Fruit fly (Drosophila melanogaster) whole organism, embryonic: ENCODE data around the gene ida.

ENCODE experiments used
- Antp ChIP-seq: fragments of 200-800 bp; sonication (Bioruptor generic); optimal IDR thresholded peaks from 3 replicates; lab custom pipeline; 2016; ENCODE audit warnings: missing biosample characterization, missing genetic modification characterization
- Bteb2 ChIP-seq: fragments of 200-800 bp; sonication (Bioruptor generic); optimal IDR thresholded peaks from 2 replicates; lab custom pipeline; 2016; ENCODE audit warnings: missing biosample characterization, missing genetic modification characterization
- CG10274 ChIP-seq: fragments of 200-800 bp; sonication (Bioruptor generic); optimal IDR thresholded peaks from 3 replicates; lab custom pipeline; 2017; ENCODE audit warnings: missing biosample characterization, mild to moderate bottlenecking, missing genetic modification characterization
- CG11723 ChIP-seq: fragments of 200-800 bp; sonication (Bioruptor generic); optimal IDR thresholded peaks from 2 replicates; lab custom pipeline; 2017; ENCODE audit warnings: missing biosample characterization, mild to moderate bottlenecking, missing genetic modification characterization
- CG12299 ChIP-seq: fragments of 200-800 bp; sonication (Bioruptor generic); optimal IDR thresholded peaks from 2 replicates; lab custom pipeline; 2018; ENCODE audit warnings: missing biosample characterization, mild to moderate bottlenecking, missing genetic modification characterization
- CG12942 ChIP-seq: fragments of 200-800 bp; sonication (Bioruptor generic); optimal IDR thresholded peaks from 3 replicates; lab custom pipeline; 2016; ENCODE audit warnings: missing biosample characterization, missing genetic modification characterization
- CG13296 ChIP-seq: fragments of 200-800 bp; sonication (Bioruptor generic); optimal IDR thresholded peaks from 3 replicates; lab custom pipeline; 2018; ENCODE audit warnings: missing biosample characterization, mild to moderate bottlenecking, missing genetic modification characterization
- CG13424 ChIP-seq: fragments of 200-800 bp; sonication (Bioruptor generic); optimal IDR thresholded peaks from 2 replicates; lab custom pipeline; 2019; ENCODE audit warnings: missing biosample characterization, mild to moderate bottlenecking, missing genetic modification characterization, moderate library complexity
- CG1603 ChIP-seq: fragments of 200-800 bp; sonication (Bioruptor generic); optimal IDR thresholded peaks from 2 replicates; lab custom pipeline; 2019; ENCODE audit warnings: missing biosample characterization, mild to moderate bottlenecking, missing genetic modification characterization, moderate library complexity
- CG17612 ChIP-seq: fragments of 200-800 bp; sonication (Bioruptor generic); IDR thresholded peaks from 2 replicates; pipeline ENCODE4 v1.3.6; 2022; ENCODE audit warnings: missing biosample characterization, missing genetic modification characterization
- CG33213 ChIP-seq: fragments of 200-800 bp; sonication (Bioruptor generic); optimal IDR thresholded peaks from 3 replicates; lab custom pipeline; 2016; ENCODE audit warnings: missing biosample characterization, missing genetic modification characterization
- CG3838 ChIP-seq: fragments of 200-800 bp; sonication (Bioruptor generic); optimal IDR thresholded peaks from 3 replicates; lab custom pipeline; 2016; ENCODE audit warnings: missing biosample characterization, missing genetic modification characterization
- CG3995 ChIP-seq: fragments of 200-800 bp; sonication (Bioruptor generic); optimal IDR thresholded peaks from 3 replicates; lab custom pipeline; 2016; ENCODE audit warnings: missing biosample characterization, missing genetic modification characterization
- CG4617 ChIP-seq: fragments of 200-800 bp; sonication (Bioruptor generic); optimal IDR thresholded peaks from 3 replicates; lab custom pipeline; 2016; ENCODE audit warnings: missing biosample characterization, missing genetic modification characterization, borderline replicate concordance
- CG4820 ChIP-seq: fragments of 200-800 bp; sonication (Bioruptor generic); optimal IDR thresholded peaks from 3 replicates; lab custom pipeline; 2016; ENCODE audit warnings: missing biosample characterization, missing genetic modification characterization
- CG6175 ChIP-seq: fragments of 200-800 bp; sonication (Bioruptor generic); IDR thresholded peaks from 3 replicates; pipeline ENCODE4 v1.3.6; 2022; ENCODE audit warnings: missing biosample characterization, missing genetic modification characterization
- CG6654 ChIP-seq: fragments of 200-800 bp; sonication (Bioruptor generic); optimal IDR thresholded peaks from 2 replicates; lab custom pipeline; 2017; ENCODE audit warnings: missing biosample characterization, mild to moderate bottlenecking, missing genetic modification characterization
- CG6683 ChIP-seq: fragments of 200-800 bp; sonication (Bioruptor generic); optimal IDR thresholded peaks from 2 replicates; lab custom pipeline; 2017; ENCODE audit warnings: missing biosample characterization, mild to moderate bottlenecking, missing genetic modification characterization, missing genetic modification reagents
- CG6689 ChIP-seq: fragments of 200-800 bp; sonication (Bioruptor generic); IDR thresholded peaks from 2 replicates; pipeline ENCODE4 v1.3.6; 2022; ENCODE audit warnings: missing biosample characterization, missing genetic modification characterization
- CG7372 ChIP-seq: fragments of 200-800 bp; sonication (Bioruptor generic); IDR thresholded peaks from 2 replicates; pipeline ENCODE4 v1.3.6; 2022; ENCODE audit warnings: missing biosample characterization, missing genetic modification characterization
- CG7963 ChIP-seq: fragments of 200-800 bp; sonication (Bioruptor generic); IDR thresholded peaks from 3 replicates; pipeline ENCODE4 v1.3.6; 2022; ENCODE audit warnings: missing biosample characterization, missing genetic modification characterization; ENCODE audit not compliant: partially characterized antibody
- CTCF ChIP-seq: fragments of 200-800 bp; sonication (Bioruptor generic); optimal IDR thresholded peaks from 2 replicates; lab custom pipeline; 2017; ENCODE audit warnings: missing biosample characterization, mild to moderate bottlenecking, missing genetic modification characterization, moderate library complexity
- Dbx ChIP-seq: fragments of 200-800 bp; sonication (Bioruptor generic); IDR thresholded peaks from 3 replicates; pipeline ENCODE4 v1.3.6; 2022; ENCODE audit warnings: missing biosample characterization, missing genetic modification characterization
- Deaf1 ChIP-seq: fragments of 200-800 bp; optimal IDR thresholded peaks from 3 replicates; lab custom pipeline; 2019; ENCODE audit warnings: missing biosample characterization, mild to moderate bottlenecking, missing genetic modification characterization, moderate library complexity
- Ets65A ChIP-seq: fragments of 200-800 bp; sonication (Bioruptor generic); peaks from one replicate; lab custom pipeline; 2016; ENCODE audit warnings: missing biosample characterization, missing genetic modification characterization
- Fer1 ChIP-seq: fragments of 200-800 bp; sonication (Bioruptor generic); optimal IDR thresholded peaks from 2 replicates; lab custom pipeline; 2017; ENCODE audit warnings: missing biosample characterization, mild to moderate bottlenecking, missing genetic modification characterization
- Hsf ChIP-seq: fragments of 200-800 bp; sonication (Bioruptor generic); optimal IDR thresholded peaks from 3 replicates; lab custom pipeline; 2016; ENCODE audit warnings: missing biosample characterization, missing genetic modification characterization
- Jarid2 ChIP-seq: fragments of 200-800 bp; sonication (Bioruptor generic); optimal IDR thresholded peaks from 3 replicates; lab custom pipeline; 2017; ENCODE audit warnings: mild to moderate bottlenecking, missing biosample characterization, missing genetic modification reagents, missing genetic modification characterization
- Med ChIP-seq: fragments of 200-800 bp; sonication (Bioruptor generic); peaks from one replicate; lab custom pipeline; 2016; ENCODE audit warnings: missing biosample characterization, missing genetic modification characterization, mild to moderate bottlenecking, inconsistent platforms, moderate library complexity
- Mes4 ChIP-seq: fragments of 200-800 bp; sonication (Bioruptor generic); optimal IDR thresholded peaks from 2 replicates; lab custom pipeline; 2016; ENCODE audit warnings: missing biosample characterization, missing genetic modification characterization
- Oli ChIP-seq: fragments of 200-800 bp; sonication (Bioruptor generic); optimal IDR thresholded peaks from 2 replicates; lab custom pipeline; 2018; ENCODE audit warnings: missing biosample characterization, mild to moderate bottlenecking, missing genetic modification characterization, moderate library complexity
- TFAM ChIP-seq: fragments of 200-800 bp; sonication (Bioruptor generic); optimal IDR thresholded peaks from 2 replicates; lab custom pipeline; 2017; ENCODE audit warnings: missing biosample characterization, missing genetic modification characterization, inconsistent platforms
- bigmax ChIP-seq: fragments of 200-800 bp; sonication (Bioruptor generic); optimal IDR thresholded peaks from 2 replicates; lab custom pipeline; 2018; ENCODE audit warnings: missing biosample characterization, mild to moderate bottlenecking, missing genetic modification characterization
- chif ChIP-seq, 2 experiments: fragments of 200-800 bp; sonication (Bioruptor generic); optimal IDR thresholded peaks; 3 replicates each; lab custom pipeline; 2016; ENCODE audit warnings: missing biosample characterization in 2 of 2, missing genetic modification characterization in 2 of 2
- dati ChIP-seq: fragments of 200-800 bp; sonication (Bioruptor generic); IDR thresholded peaks from 2 replicates; pipeline ENCODE4 v1.3.6; 2022; ENCODE audit warnings: missing biosample characterization, missing genetic modification characterization
- esg ChIP-seq: fragments of 200-800 bp; sonication (Bioruptor generic); conservative IDR thresholded peaks from 2 replicates; pipeline ENCODE4 v1.3.6; 2022; ENCODE audit warnings: missing biosample characterization, missing genetic modification characterization
- fd96Cb ChIP-seq: fragments of 200-800 bp; sonication (Bioruptor generic); optimal IDR thresholded peaks from 2 replicates; lab custom pipeline; 2018; ENCODE audit warnings: missing biosample characterization, mild to moderate bottlenecking, missing genetic modification characterization, moderate library complexity
- gsb ChIP-seq: fragments of 200-800 bp; sonication (Bioruptor generic); IDR thresholded peaks from 2 replicates; pipeline ENCODE4 v1.3.6; 2022; ENCODE audit warnings: missing biosample characterization, missing genetic modification characterization
- gsb-n ChIP-seq: fragments of 200-800 bp; sonication (Bioruptor generic); optimal IDR thresholded peaks from 3 replicates; lab custom pipeline; 2018; ENCODE audit warnings: missing biosample characterization, mild to moderate bottlenecking, missing genetic modification characterization
- lab ChIP-seq: fragments of 200-800 bp; sonication (Bioruptor generic); optimal IDR thresholded peaks from 3 replicates; lab custom pipeline; 2017; ENCODE audit warnings: missing biosample characterization, missing genetic modification characterization, mild to moderate bottlenecking, moderate library complexity, missing genetic modification reagents
- pfk ChIP-seq: fragments of 200-800 bp; sonication (Bioruptor generic); optimal IDR thresholded peaks from 2 replicates; lab custom pipeline; 2018; ENCODE audit warnings: missing biosample characterization, mild to moderate bottlenecking, missing genetic modification characterization, moderate library complexity
- slbo ChIP-seq: fragments of 200-800 bp; sonication (Bioruptor generic); IDR thresholded peaks from 2 replicates; pipeline ENCODE4 v1.3.6; 2022; ENCODE audit warnings: missing biosample characterization, missing genetic modification characterization
- tll ChIP-seq, 2 experiments: fragments of 200-800 bp in 1 of 2; fragments of >200 bp in 1 of 2; sonication (Bioruptor generic) in 1 of 2; optimal IDR thresholded peaks; 2 replicates each; lab custom pipeline; 2017 to 2019; ENCODE audit warnings: missing biosample characterization in 2 of 2, missing genetic modification characterization in 2 of 2, mild to moderate bottlenecking in 1 of 2, moderate library complexity in 1 of 2
- zf30C ChIP-seq: fragments of 200-800 bp; sonication (Bioruptor generic); optimal IDR thresholded peaks from 3 replicates; lab custom pipeline; 2018; ENCODE audit warnings: missing biosample characterization, mild to moderate bottlenecking, missing genetic modification characterization
- zfh1 ChIP-seq: fragments of 200-800 bp; sonication (Bioruptor generic); IDR thresholded peaks from 3 replicates; pipeline ENCODE4 v1.3.6; 2022; ENCODE audit warnings: missing biosample characterization, missing genetic modification characterization
- zfh2 ChIP-seq: fragments of 200-800 bp; sonication (Bioruptor generic); optimal IDR thresholded peaks from 2 replicates; lab custom pipeline; 2016; ENCODE audit warnings: missing biosample characterization, missing genetic modification characterization

ida gene

DNA sequence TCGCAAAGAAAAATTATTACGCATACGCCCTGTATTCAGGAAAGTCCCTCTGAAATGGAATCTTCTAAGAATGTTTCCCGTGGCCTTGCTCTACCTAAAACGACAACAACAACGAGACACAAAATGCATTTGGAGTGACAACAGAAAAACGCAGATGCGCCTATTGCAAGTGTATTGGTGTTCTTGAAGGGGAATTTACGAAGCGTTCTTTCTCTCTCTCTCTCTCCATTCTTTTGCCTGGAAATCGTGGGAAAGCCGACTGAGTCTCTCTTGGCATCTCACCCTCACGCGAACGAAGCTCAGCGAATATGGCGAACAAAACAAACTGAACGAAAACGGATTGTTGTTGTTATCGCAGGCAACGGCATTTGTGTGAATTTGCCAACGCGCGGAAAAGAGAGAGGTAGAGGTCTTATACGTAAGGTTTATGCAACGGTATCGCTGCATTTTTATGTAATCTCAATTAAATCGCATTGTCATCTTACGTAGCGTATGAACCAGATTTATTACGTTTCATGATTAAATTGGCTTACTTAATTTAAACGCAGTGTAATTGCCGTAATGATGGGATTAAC lies 21.1 kb downstream of the ida start (continued):
- no peak for TF ChIP-seq zf30C (GFP tag; lab: Kevin White, UChicago)

DNA sequence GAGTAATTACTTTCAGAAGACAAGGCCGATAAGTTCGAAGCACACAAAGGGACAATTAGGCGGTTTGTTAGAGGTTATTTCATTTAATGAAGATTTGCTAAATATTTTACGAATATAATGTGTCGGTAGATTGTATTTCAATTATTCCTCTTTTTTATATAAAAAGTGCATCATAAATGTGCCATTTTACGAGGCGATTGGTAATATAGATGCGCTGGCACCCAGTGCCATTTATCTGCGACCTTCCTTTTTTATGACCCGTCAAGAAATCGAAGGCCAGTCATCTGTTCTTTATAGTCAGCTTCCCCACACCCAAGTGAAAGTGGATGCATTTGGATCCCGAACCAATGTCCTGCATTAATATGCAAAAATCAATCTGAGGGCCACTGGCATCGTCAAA lies 22.3 kb downstream of the ida start:
- no peak for TF ChIP-seq CG6689 (GFP tag; lab: Robert Waterston, UW)
- no peak for TF ChIP-seq Mes4 (GFP tag; lab: Kevin White, UChicago)
- peak; percentile 59 for TF ChIP-seq Ets65A (GFP tag; lab: Kevin White, UChicago)
- TF ChIP-seq Med (GFP tag; lab: Kevin White, UChicago) = peak; percentile 65
- TF ChIP-seq CG13296 (GFP tag; lab: Kevin White, UChicago) = no peak

DNA sequence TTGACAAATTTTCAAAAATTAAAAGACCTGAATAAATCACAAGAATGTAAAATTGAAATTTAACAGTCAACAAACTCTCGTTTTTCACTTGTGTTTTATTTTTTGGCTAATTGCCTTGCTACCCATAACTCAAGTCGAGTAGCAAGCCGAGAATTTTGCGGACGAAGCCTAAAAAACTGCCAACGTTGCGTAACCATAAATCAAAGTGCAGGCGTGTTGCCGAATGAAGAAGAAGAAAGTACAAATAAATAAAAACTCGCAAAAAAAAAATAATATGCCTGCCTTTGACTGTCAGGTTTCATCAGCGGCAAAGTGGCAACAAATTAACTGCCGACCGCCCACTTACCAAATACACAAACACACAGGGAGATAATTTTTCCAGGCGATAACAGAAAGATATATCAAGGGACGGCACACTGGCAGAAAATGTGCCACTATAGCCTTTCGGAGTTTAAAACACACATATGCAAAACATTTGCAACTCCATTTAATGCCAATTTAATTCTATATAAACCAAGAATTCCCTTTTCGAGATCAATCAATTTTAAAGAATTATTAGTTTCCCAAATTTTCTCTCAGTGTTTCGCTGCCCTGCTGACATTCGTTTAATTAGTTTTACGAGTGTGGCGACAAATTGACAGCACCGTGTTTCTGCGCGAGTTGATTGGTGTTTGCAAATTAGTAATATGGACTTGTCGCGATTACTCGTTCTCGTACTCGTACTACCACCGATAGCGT lies 23.2 kb downstream of the ida start:
- TF ChIP-seq CG1603 (tag; lab: Kevin White, UChicago) = peak; percentile 81
- no peak for TF ChIP-seq gsb-n
- peak; percentile 22 for TF ChIP-seq CG4617 (GFP tag; lab: Kevin White, UChicago)
- TF ChIP-seq gsb (GFP tag; lab: Robert Waterston, UW) = peak; percentile 81
- peak; percentile 65 for TF ChIP-seq CG10274 (GFP tag; lab: Kevin White, UChicago)
- peak; percentile 79 for TF ChIP-seq Antp (GFP tag; lab: Kevin White, UChicago)
- TF ChIP-seq Bteb2 (GFP tag; lab: Kevin White, UChicago) = peak; percentile 84
- peak; percentile 83 for TF ChIP-seq CG7372 (GFP tag; lab: Robert Waterston, UW)
- TF ChIP-seq CG17612 = peak; percentile 71; the same call in 1 of the 2 replicates
- TF ChIP-seq CG3995 (GFP tag; lab: Kevin White, UChicago) = peak; percentile 67
- no peak for TF ChIP-seq CTCF (GFP tag; lab: Kevin White, UChicago)
- peak; percentile 65 for TF ChIP-seq fd96Cb (tag; lab: Kevin White, UChicago)
- no peak for TF ChIP-seq CG7963 (GFP tag; lab: Robert Waterston, UW)
- TF ChIP-seq esg (GFP tag; lab: Robert Waterston, UW) = peak; percentile 78
- peak; percentile 70 for TF ChIP-seq CG12299
- peak; percentile 50 for TF ChIP-seq CG3838 (GFP tag; lab: Kevin White, UChicago)
- peak; percentile 93 for TF ChIP-seq zfh2 (GFP tag; lab: Kevin White, UChicago)
- TF ChIP-seq TFAM = no peak
- TF ChIP-seq Hsf = peak; percentile 88
- TF ChIP-seq CG13424 = peak; percentile 90
- TF ChIP-seq Deaf1 (tag; lab: Kevin White, UChicago) = peak; percentile 55
- TF ChIP-seq bigmax (GFP tag; lab: Kevin White, UChicago) = no peak
- TF ChIP-seq CG6175 (GFP tag; lab: Robert Waterston, UW) = peak; percentile 86
- TF ChIP-seq CG4820 (GFP tag; lab: Kevin White, UChicago) = peak; percentile 72
- TF ChIP-seq chif (GFP tag; optimal IDR thresholded peaks at IDR 0.05; lab: Kevin White, UChicago) = peak; percentile 79 to 82
- peak; percentile 77 for TF ChIP-seq CG6683 (GFP tag; lab: Kevin White, UChicago)
- TF ChIP-seq CG12942 (GFP tag; lab: Kevin White, UChicago) = peak; percentile 79
- TF ChIP-seq CG6654 (GFP tag; lab: Kevin White, UChicago) = peak; percentile 49
- TF ChIP-seq pfk (GFP tag; lab: Kevin White, UChicago) = no peak
- TF ChIP-seq Oli = peak; percentile 87
- TF ChIP-seq CG11723 (GFP tag; lab: Kevin White, UChicago) = peak; percentile 73
- peak; percentile 93 for TF ChIP-seq Fer1 (GFP tag; lab: Kevin White, UChicago)
- peak; percentile 71; the same call in 2 of the 3 replicates for TF ChIP-seq zfh1 (GFP tag; lab: Robert Waterston, UW)
- peak; percentile 74 for TF ChIP-seq CG33213 (GFP tag; lab: Kevin White, UChicago)
- TF ChIP-seq slbo (GFP tag; lab: Robert Waterston, UW) = peak; percentile 97
- TF ChIP-seq lab (GFP tag; lab: Kevin White, UChicago) = peak; percentile 95
- peak; percentile 95 for TF ChIP-seq Dbx
- peak; percentile 64 for TF ChIP-seq Jarid2 (GFP tag; lab: Kevin White, UChicago)
- no peak for TF ChIP-seq tll (GFP tag; optimal IDR thresholded peaks at IDR 0.05; lab: Kevin White, UChicago)
- peak; percentile 47; the same call in 1 of the 2 replicates for TF ChIP-seq dati
